Fruit fly (Drosophila melanogaster): ENCODE results near the gene CG15282.

DNA sequence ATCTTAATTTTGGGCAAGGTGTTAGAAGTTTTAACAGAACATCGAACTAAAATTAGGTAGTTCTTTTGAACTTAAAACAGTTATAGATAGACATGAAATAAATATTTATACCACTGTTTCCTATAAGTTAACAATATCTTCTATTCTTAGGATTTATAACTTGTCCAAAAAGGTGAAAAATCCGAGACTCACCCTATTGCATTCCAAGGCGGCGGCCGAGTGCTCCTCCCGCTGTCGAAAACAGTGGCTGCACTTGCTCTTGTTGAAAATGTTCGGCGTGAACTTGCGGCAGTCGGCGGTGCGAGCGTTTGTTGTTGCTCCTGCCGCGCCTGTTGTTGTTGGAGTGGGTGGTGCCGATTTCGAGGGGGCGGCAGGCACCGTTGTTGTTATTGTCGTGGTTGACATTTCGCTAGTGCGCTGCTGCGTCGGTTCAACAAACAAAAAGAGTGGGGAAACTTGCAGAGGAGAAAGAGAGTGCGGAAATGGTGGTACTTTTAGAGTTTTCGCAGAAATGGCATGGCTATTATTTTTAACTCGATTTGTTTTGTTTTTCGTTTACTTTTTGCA is 23.9 kb upstream of the CG15282 start:
- TF ChIP-seq CG1620 (GFP tag; optimal IDR thresholded peaks at IDR 0.05): no peak
- TF ChIP-seq Mnt (GFP tag; optimal IDR thresholded peaks at IDR 0.05): no peak
- TF ChIP-seq CG12768 (GFP tag; optimal IDR thresholded peaks at IDR 0.05): no peak
- TF ChIP-seq cic (GFP tag; optimal IDR thresholded peaks at IDR 0.05): no peak
- TF ChIP-seq toe (GFP tag; optimal IDR thresholded peaks at IDR 0.05): no peak
- no peak for TF ChIP-seq bab1 (GFP tag; optimal IDR thresholded peaks at IDR 0.05)
